Fruit fly (Drosophila melanogaster): Measurements from ENCODE around the gene CG7194.

CG7194 gene

dm6 chr3L:8303912-8304311 is at the start of gene CG7194, which contains the start of gene Sbp2:
Gene CG7194, minus strand, starts transcription at chr3L:8304059.
Gene Sbp2, plus strand, starts transcription at chr3L:8304157.
- no peak for TF ChIP-seq Clk (GFP tag; optimal IDR thresholded peaks at IDR 0.05)
- TF ChIP-seq CG1620 (GFP tag; optimal IDR thresholded peaks at IDR 0.05) = no peak
- TF ChIP-seq CG11617 (GFP tag; optimal IDR thresholded peaks at IDR 0.05) = peak; percentile 9
- TF ChIP-seq pad (GFP tag; optimal IDR thresholded peaks at IDR 0.05) = no peak
- TF ChIP-seq CG14711 (tag; optimal IDR thresholded peaks at IDR 0.05) = no peak
- TF ChIP-seq CG5204 (GFP tag; optimal IDR thresholded peaks at IDR 0.05) = no peak
- no peak for TF ChIP-seq toe (GFP tag; optimal IDR thresholded peaks at IDR 0.05)
- TF ChIP-seq cnc (optimal IDR thresholded peaks at IDR 0.05) = no peak
- no peak for TF ChIP-seq Hr96 (GFP tag; optimal IDR thresholded peaks at IDR 0.05)
- TF ChIP-seq bab1 (GFP tag; optimal IDR thresholded peaks at IDR 0.05) = peak; percentile 15
- TF ChIP-seq ovo (GFP tag; optimal IDR thresholded peaks at IDR 0.05) = no peak
- TF ChIP-seq CG12768 (GFP tag; optimal IDR thresholded peaks at IDR 0.05) = peak; percentile 18
- no peak for TF ChIP-seq CG7101 (tag; optimal IDR thresholded peaks at IDR 0.05)
- TF ChIP-seq Crg-1 (GFP tag; optimal IDR thresholded peaks at IDR 0.05) = no peak
- TF ChIP-seq tj (GFP tag; optimal IDR thresholded peaks at IDR 0.05) = no peak
- TF ChIP-seq kay (GFP tag; ENCODE audit: borderline replicate concordance) = no peak
- TF ChIP-seq CG33017 (tag; optimal IDR thresholded peaks at IDR 0.05) = peak; percentile 25
- TF ChIP-seq cic (GFP tag; optimal IDR thresholded peaks at IDR 0.05) = no peak
- no peak for TF ChIP-seq CG7045 (GFP tag; optimal IDR thresholded peaks at IDR 0.05)
- no peak for TF ChIP-seq Mnt (GFP tag; optimal IDR thresholded peaks at IDR 0.05)

- peak; percentile 16 for TF ChIP-seq CG7101 (tag; optimal IDR thresholded peaks at IDR 0.05)
- no peak for TF ChIP-seq CG12768 (GFP tag; optimal IDR thresholded peaks at IDR 0.05)
Measured at dm6 chr3L:8347346-8347745, 43.5 kb upstream of the CG7194 start.

DNA sequence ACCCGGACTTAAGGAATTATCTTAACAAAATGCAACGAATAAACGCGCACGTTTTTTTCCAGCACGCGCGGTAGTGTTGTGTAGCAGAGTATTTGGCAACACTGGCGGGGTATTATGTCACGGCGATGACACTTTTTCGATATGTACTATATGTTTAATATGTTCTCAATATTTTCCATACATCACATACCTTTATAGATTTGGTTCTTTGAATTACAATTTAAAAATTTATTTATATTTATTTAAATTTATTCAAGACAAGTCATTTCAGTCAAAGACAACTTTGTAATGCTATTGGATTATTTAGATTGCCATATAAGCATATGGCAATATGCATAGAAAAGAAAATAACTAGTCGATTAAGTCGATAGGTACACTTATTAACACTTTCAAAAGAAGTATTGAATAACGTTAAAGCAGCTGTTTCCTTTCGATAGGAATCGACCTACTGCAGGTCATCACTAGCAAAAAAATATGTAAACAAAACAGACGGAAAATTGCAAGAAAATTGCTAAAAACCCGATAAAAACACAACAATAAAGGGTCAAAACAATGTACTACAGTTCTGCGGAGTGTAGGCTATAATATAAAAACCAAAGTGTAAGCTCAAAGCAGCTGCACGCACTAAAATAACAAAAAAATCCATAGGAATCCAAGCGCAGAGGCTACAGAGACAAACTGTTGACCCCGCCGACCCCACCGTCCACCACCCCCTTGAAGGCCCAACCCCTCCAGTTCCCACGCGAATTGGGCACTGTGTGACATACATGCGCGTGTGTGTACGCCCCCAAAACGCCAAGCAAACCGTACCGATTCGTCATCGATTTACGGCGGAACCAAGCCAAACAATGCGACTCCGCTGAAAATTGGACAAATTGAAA is 42.5 kb upstream of the CG7194 start, which contains the start of the genes CG7182 and GAPcenA:
TSS of gene CG7182 (minus strand) at position 283 of the 881 bp plus-strand sequence.
TSS of gene GAPcenA (plus strand) at position 462 of the 881 bp plus-strand sequence.
- peak; percentile 50 for TF ChIP-seq ovo (GFP tag; optimal IDR thresholded peaks at IDR 0.05)
- TF ChIP-seq pad (GFP tag; optimal IDR thresholded peaks at IDR 0.05) = peak; percentile 81
- peak; percentile 83 for TF ChIP-seq CG33017 (tag; optimal IDR thresholded peaks at IDR 0.05)
- no peak for TF ChIP-seq CG5204 (GFP tag; optimal IDR thresholded peaks at IDR 0.05)
- TF ChIP-seq Crg-1 (GFP tag; optimal IDR thresholded peaks at IDR 0.05) = peak; percentile 68
- TF ChIP-seq Mnt (GFP tag; optimal IDR thresholded peaks at IDR 0.05) = peak; percentile 94
- peak; percentile 88 for TF ChIP-seq CG11617 (GFP tag; optimal IDR thresholded peaks at IDR 0.05)
- TF ChIP-seq CG14711 (tag; optimal IDR thresholded peaks at IDR 0.05) = peak; percentile 89
- TF ChIP-seq Hr96 (GFP tag; optimal IDR thresholded peaks at IDR 0.05) = peak; percentile 65
- peak; percentile 79 for TF ChIP-seq CG1620 (GFP tag; optimal IDR thresholded peaks at IDR 0.05)
- TF ChIP-seq toe (GFP tag; optimal IDR thresholded peaks at IDR 0.05) = peak; percentile 77
- TF ChIP-seq tj (GFP tag; optimal IDR thresholded peaks at IDR 0.05) = peak; percentile 62
- peak; percentile 80 for TF ChIP-seq CG7045 (GFP tag; optimal IDR thresholded peaks at IDR 0.05)
- TF ChIP-seq Clk (GFP tag; optimal IDR thresholded peaks at IDR 0.05) = peak; percentile 56
- TF ChIP-seq bab1 (GFP tag; optimal IDR thresholded peaks at IDR 0.05) = peak; percentile 80
- no peak for TF ChIP-seq cic (GFP tag; optimal IDR thresholded peaks at IDR 0.05)
- peak; percentile 76 for TF ChIP-seq CG12768 (GFP tag; optimal IDR thresholded peaks at IDR 0.05)
- TF ChIP-seq kay (GFP tag; ENCODE audit: borderline replicate concordance) = no peak
- TF ChIP-seq cnc (optimal IDR thresholded peaks at IDR 0.05) = no peak
- TF ChIP-seq CG7101 (tag; optimal IDR thresholded peaks at IDR 0.05) = peak; percentile 89

DNA sequence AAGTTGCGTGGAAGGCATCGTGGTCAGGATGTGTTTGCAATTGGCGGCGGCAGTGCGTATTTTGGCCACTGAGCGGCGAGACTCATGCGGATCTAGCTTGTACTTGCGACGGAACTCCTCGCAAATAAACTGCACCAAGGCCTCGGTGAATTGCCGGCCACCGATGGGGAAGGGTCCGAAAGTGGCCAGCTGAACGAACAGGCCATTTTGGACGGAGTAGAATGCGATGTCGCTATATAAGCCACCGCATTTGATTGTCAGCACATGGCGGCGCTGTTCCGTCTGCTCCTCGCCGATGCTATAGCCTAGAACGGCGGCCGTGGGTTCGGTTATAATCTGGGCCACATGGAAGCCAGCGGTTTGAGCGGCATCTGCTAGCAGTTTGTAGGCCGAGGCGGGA is 41.3 kb upstream of the CG7194 start:
- TF ChIP-seq Clk (GFP tag; optimal IDR thresholded peaks at IDR 0.05) (no peak), Hr96 (GFP tag; optimal IDR thresholded peaks at IDR 0.05) (no peak), ovo (GFP tag; optimal IDR thresholded peaks at IDR 0.05) (no peak), bab1 (GFP tag; optimal IDR thresholded peaks at IDR 0.05) (no peak), tj (GFP tag; optimal IDR thresholded peaks at IDR 0.05) (no peak), toe (GFP tag; optimal IDR thresholded peaks at IDR 0.05) (no peak), pad (GFP tag; optimal IDR thresholded peaks at IDR 0.05) (no peak)

DNA sequence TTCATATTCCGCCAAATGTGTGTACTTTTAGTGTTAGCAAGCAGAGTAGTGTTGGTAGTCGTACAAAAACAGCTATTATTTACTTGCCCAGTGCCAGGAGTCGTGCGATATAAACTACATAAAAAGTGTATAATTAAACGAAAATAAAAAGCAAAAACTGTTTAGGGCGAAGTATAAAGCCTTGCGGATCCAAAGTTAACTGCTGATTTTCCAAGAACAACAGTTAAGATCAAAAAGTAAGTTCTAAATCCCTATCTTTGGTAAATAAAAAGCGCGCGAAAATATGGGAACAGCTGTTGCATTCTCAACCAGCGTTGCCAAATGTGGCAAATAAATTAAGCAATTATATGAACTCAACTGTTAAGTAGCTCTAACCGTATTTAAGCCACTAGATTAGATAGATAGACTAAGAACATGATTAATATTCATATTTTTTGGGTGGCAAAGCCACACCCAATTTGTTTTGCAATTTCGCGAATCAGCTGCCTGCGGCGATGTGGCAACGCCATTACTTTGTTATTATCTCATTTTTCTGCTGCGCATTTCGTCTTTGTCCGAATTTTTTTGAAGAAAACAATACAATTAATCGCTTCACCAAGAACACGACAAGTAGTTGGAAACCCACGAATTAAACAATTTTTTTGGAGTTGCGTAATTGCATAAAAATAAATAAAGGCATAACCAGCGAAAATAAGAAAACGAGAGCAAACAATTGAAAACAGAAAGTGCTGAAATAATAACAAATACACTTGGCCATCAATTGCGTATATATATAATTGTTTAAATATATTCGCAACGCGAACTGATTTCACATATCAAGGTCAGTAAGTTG is 36.6 kb upstream of the CG7194 start, which contains the start of the genes Prim1 and CG7083:
TSS of gene Prim1 (plus strand) at position 51 of the 832 bp plus-strand sequence.
TSS of gene CG7083 (plus strand) at position 522 of the 832 bp plus-strand sequence.
- TF ChIP-seq CG14711 (tag; optimal IDR thresholded peaks at IDR 0.05) (peak; percentile 56), CG7045 (GFP tag; optimal IDR thresholded peaks at IDR 0.05) (peak; percentile 67), cnc (optimal IDR thresholded peaks at IDR 0.05) (no peak), pad (GFP tag; optimal IDR thresholded peaks at IDR 0.05) (peak; percentile 60), CG1620 (GFP tag; optimal IDR thresholded peaks at IDR 0.05) (peak; percentile 85), Hr96 (GFP tag; optimal IDR thresholded peaks at IDR 0.05) (peak; percentile 74), CG12768 (GFP tag; optimal IDR thresholded peaks at IDR 0.05) (peak; percentile 79), CG7101 (tag; optimal IDR thresholded peaks at IDR 0.05) (peak; percentile 79), Mnt (GFP tag; optimal IDR thresholded peaks at IDR 0.05) (peak; percentile 67), CG5204 (GFP tag; optimal IDR thresholded peaks at IDR 0.05) (peak; percentile 86), kay (GFP tag; ENCODE audit: borderline replicate concordance) (peak; percentile 59), Crg-1 (GFP tag; optimal IDR thresholded peaks at IDR 0.05) (peak; percentile 78), CG11617 (GFP tag; optimal IDR thresholded peaks at IDR 0.05) (peak; percentile 85), tj (GFP tag; optimal IDR thresholded peaks at IDR 0.05) (peak; percentile 41), ovo (GFP tag; optimal IDR thresholded peaks at IDR 0.05) (peak; percentile 50), toe (GFP tag; optimal IDR thresholded peaks at IDR 0.05) (peak; percentile 83), Clk (GFP tag; optimal IDR thresholded peaks at IDR 0.05) (no peak), bab1 (GFP tag; optimal IDR thresholded peaks at IDR 0.05) (peak; percentile 69), cic (GFP tag; optimal IDR thresholded peaks at IDR 0.05) (peak; percentile 30), CG33017 (tag; optimal IDR thresholded peaks at IDR 0.05) (peak; percentile 38)
